Worm (Caenorhabditis elegans): Measurements from ENCODE around the gene Y105C5A.508.
"Not testable (repeated sequence)": the region's sequence is repeated elsewhere in the genome, so short reads cannot be mapped to it uniquely, and the experiment has no call there.

DNA sequence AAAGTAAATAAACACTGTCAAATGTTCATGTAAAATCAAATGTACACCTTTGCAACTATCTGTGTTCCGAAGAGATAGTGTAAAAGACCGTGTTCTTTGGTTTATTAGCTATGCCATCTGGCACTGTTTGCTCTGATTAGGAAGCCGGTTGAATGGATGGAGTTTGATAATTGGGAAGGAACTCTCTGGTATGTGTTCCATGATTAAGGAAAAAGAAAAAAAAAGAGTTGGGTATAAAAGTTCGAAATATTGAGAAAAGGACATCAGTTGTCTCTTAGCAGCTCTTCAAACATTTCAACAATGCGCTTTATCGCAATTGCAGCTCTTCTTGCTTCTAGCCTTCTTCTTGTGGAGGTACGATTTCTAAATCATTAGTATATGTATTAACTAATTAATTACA lies 6.7 kb downstream of the Y105C5A.508 start, which contains the start of gene abu-5:
- TF ChIP-seq nhr-77 (tag; optimal IDR thresholded peaks at IDR 0.05); R02D3.7 (tag; optimal IDR thresholded peaks at IDR 0.05); unc-39 (tag; optimal IDR thresholded peaks at IDR 0.05); ztf-11 (tag; optimal IDR thresholded peaks at IDR 0.05); elt-1 (tag; optimal IDR thresholded peaks at IDR 0.05); elt-2 (tag; optimal IDR thresholded peaks at IDR 0.05); ama-1 (optimal IDR thresholded peaks at IDR 0.05); nhr-11 (tag; optimal IDR thresholded peaks at IDR 0.05); snpc-4 (tag; optimal IDR thresholded peaks at IDR 0.05); ceh-82 (tag; optimal IDR thresholded peaks at IDR 0.05): not testable (repeated sequence)
